Fruit fly (Drosophila melanogaster) whole organism, embryonic: ENCODE measurements around the gene Rai1.

Experiments
- BEAF-32 ChIP-seq: fragments of 200-800 bp; sonication (Bioruptor generic); optimal IDR thresholded peaks from 3 replicates; lab custom pipeline; 2017; ENCODE audit warnings: missing biosample characterization, missing genetic modification characterization, mild to moderate bottlenecking, moderate library complexity, missing genetic modification reagents
- Bdp1 ChIP-seq: fragments of 200-800 bp; sonication (Bioruptor generic); optimal IDR thresholded peaks from 3 replicates; lab custom pipeline; 2016; ENCODE audit warnings: missing biosample characterization, missing genetic modification characterization
- CG10431 ChIP-seq: fragments of 200-800 bp; sonication (Bioruptor generic); optimal IDR thresholded peaks from 3 replicates; lab custom pipeline; 2018; ENCODE audit warnings: missing biosample characterization, mild to moderate bottlenecking, missing genetic modification characterization
- CG10959 ChIP-seq: fragments of 200-800 bp; sonication (Bioruptor generic); IDR thresholded peaks from 2 replicates; pipeline ENCODE4 v1.3.6; 2022; ENCODE audit warnings: missing biosample characterization, missing genetic modification characterization
- CG12104 ChIP-seq: fragments of 200-800 bp; sonication (Bioruptor generic); optimal IDR thresholded peaks from 3 replicates; lab custom pipeline; 2016; ENCODE audit warnings: missing biosample characterization, missing genetic modification characterization
- CG17385 ChIP-seq: fragments of 200-800 bp; sonication (Bioruptor generic); optimal IDR thresholded peaks from 3 replicates; lab custom pipeline; 2018; ENCODE audit warnings: missing biosample characterization, mild to moderate bottlenecking, missing genetic modification characterization
- CG17912 ChIP-seq: fragments of 200-800 bp; sonication (Bioruptor generic); optimal IDR thresholded peaks from 2 replicates; lab custom pipeline; 2018; ENCODE audit warnings: missing biosample characterization, mild to moderate bottlenecking, missing genetic modification characterization
- CG18619 ChIP-seq: fragments of 200-800 bp; sonication (Bioruptor generic); optimal IDR thresholded peaks from 3 replicates; lab custom pipeline; 2017; ENCODE audit warnings: missing biosample characterization, mild to moderate bottlenecking, missing genetic modification characterization
- CG2712 ChIP-seq: fragments of 200-800 bp; optimal IDR thresholded peaks from 3 replicates; lab custom pipeline; 2019; ENCODE audit warnings: missing biosample characterization, mild to moderate bottlenecking, missing genetic modification characterization, moderate library complexity
- CG3163 ChIP-seq: fragments of 200-800 bp; sonication (Bioruptor generic); optimal IDR thresholded peaks from 3 replicates; lab custom pipeline; 2016; ENCODE audit warnings: missing biosample characterization, missing genetic modification characterization
- CG32767 ChIP-seq: fragments of 200-800 bp; sonication (Bioruptor generic); IDR thresholded peaks from 2 replicates; pipeline ENCODE4 v1.3.6; 2022; ENCODE audit warnings: missing biosample characterization, missing genetic modification characterization
- CG32772 ChIP-seq: fragments of 200-800 bp; sonication (Bioruptor generic); IDR thresholded peaks from 2 replicates; pipeline ENCODE4 v1.3.6; 2022; ENCODE audit warnings: missing biosample characterization, missing genetic modification characterization
- CG34376 ChIP-seq: fragments of 200-800 bp; sonication (Bioruptor generic); optimal IDR thresholded peaks from 2 replicates; lab custom pipeline; 2018; ENCODE audit warnings: missing biosample characterization, mild to moderate bottlenecking, missing genetic modification characterization
- CG4424 ChIP-seq: fragments of 200-800 bp; sonication (Bioruptor generic); optimal IDR thresholded peaks from 3 replicates; lab custom pipeline; 2016; ENCODE audit warnings: missing biosample characterization, missing genetic modification characterization
- CG6765 ChIP-seq: fragments of 200-800 bp; sonication (Bioruptor generic); optimal IDR thresholded peaks from 3 replicates; lab custom pipeline; 2017; ENCODE audit warnings: missing biosample characterization, mild to moderate bottlenecking, missing genetic modification characterization
- CG7963 ChIP-seq: fragments of 200-800 bp; sonication (Bioruptor generic); IDR thresholded peaks from 3 replicates; pipeline ENCODE4 v1.3.6; 2022; ENCODE audit warnings: missing biosample characterization, missing genetic modification characterization; ENCODE audit not compliant: partially characterized antibody
- CG7987 ChIP-seq: fragments of 200-800 bp; sonication (Bioruptor generic); optimal IDR thresholded peaks from 2 replicates; lab custom pipeline; 2018; ENCODE audit warnings: missing biosample characterization, mild to moderate bottlenecking, missing genetic modification characterization, moderate library complexity
- CG8290 ChIP-seq, 3 experiments: fragments of 200-800 bp; sonication (Bioruptor generic); optimal IDR thresholded peaks; 2 replicates each; lab custom pipeline; 2016 to 2019; ENCODE audit warnings: missing biosample characterization in 3 of 3, missing genetic modification characterization in 3 of 3, mild to moderate bottlenecking in 2 of 3, moderate library complexity in 1 of 3
- CG8388 ChIP-seq: fragments of 200-800 bp; sonication (Bioruptor generic); optimal IDR thresholded peaks from 2 replicates; lab custom pipeline; 2019; ENCODE audit warnings: missing biosample characterization, mild to moderate bottlenecking, missing genetic modification characterization, moderate library complexity
- CG9876 ChIP-seq: fragments of 200-800 bp; sonication (Bioruptor generic); optimal IDR thresholded peaks from 2 replicates; lab custom pipeline; 2016; ENCODE audit warnings: missing biosample characterization, missing genetic modification characterization
- Dbx ChIP-seq: fragments of 200-800 bp; sonication (Bioruptor generic); IDR thresholded peaks from 3 replicates; pipeline ENCODE4 v1.3.6; 2022; ENCODE audit warnings: missing biosample characterization, missing genetic modification characterization
- Dp ChIP-seq: fragments of 200-800 bp; sonication (Bioruptor generic); optimal IDR thresholded peaks from 2 replicates; lab custom pipeline; 2018; ENCODE audit warnings: missing biosample characterization, mild to moderate bottlenecking, missing genetic modification characterization, moderate library complexity
- Fer1 ChIP-seq: fragments of 200-800 bp; sonication (Bioruptor generic); optimal IDR thresholded peaks from 2 replicates; lab custom pipeline; 2017; ENCODE audit warnings: missing biosample characterization, mild to moderate bottlenecking, missing genetic modification characterization
- Gsc ChIP-seq: fragments of 200-800 bp; sonication (Bioruptor generic); IDR thresholded peaks from 2 replicates; pipeline ENCODE4 v1.3.6; 2022; ENCODE audit warnings: missing biosample characterization, missing genetic modification characterization
- HLHmδ ChIP-seq: fragments of 200-800 bp; sonication (Bioruptor generic); optimal IDR thresholded peaks from 2 replicates; lab custom pipeline; 2018; ENCODE audit warnings: missing biosample characterization, mild to moderate bottlenecking, missing genetic modification characterization, moderate library complexity
- Hey ChIP-seq: fragments of 200-800 bp; sonication (Bioruptor generic); optimal IDR thresholded peaks from 3 replicates; lab custom pipeline; 2018; ENCODE audit warnings: missing biosample characterization, mild to moderate bottlenecking, missing genetic modification characterization
- Rx ChIP-seq: fragments of 200-800 bp; sonication (Bioruptor generic); IDR thresholded peaks from 2 replicates; pipeline ENCODE4 v1.3.6; 2022; ENCODE audit warnings: missing biosample characterization, missing genetic modification characterization
- Sox102F ChIP-seq: fragments of 200-800 bp; sonication (Bioruptor generic); optimal IDR thresholded peaks from 2 replicates; lab custom pipeline; 2018; ENCODE audit warnings: missing biosample characterization, mild to moderate bottlenecking, missing genetic modification characterization, moderate library complexity
- Taf1 ChIP-seq: fragments of 200-800 bp; sonication (Bioruptor generic); IDR thresholded peaks from 2 replicates; pipeline ENCODE4 v1.3.6; 2022; ENCODE audit warnings: missing biosample characterization, missing genetic modification characterization
- Usf ChIP-seq: fragments of 200-800 bp; sonication (Bioruptor generic); optimal IDR thresholded peaks from 2 replicates; lab custom pipeline; 2017; ENCODE audit warnings: missing genotype, missing biosample characterization, missing genetic modification characterization
- ase ChIP-seq: fragments of 200-800 bp; sonication (Bioruptor generic); IDR thresholded peaks from 3 replicates; pipeline ENCODE4 v1.3.6; 2022; ENCODE audit warnings: missing biosample characterization, missing genetic modification characterization
- cato ChIP-seq: fragments of 200-800 bp; sonication (Bioruptor generic); optimal IDR thresholded peaks from 2 replicates; lab custom pipeline; 2016; ENCODE audit warnings: missing biosample characterization, missing genetic modification characterization, borderline replicate concordance
- danr ChIP-seq: fragments of 200-800 bp; sonication (Bioruptor generic); IDR thresholded peaks from 2 replicates; pipeline ENCODE4 v1.3.6; 2022; ENCODE audit warnings: missing biosample characterization, missing genetic modification characterization
- dmrt99B ChIP-seq: fragments of 200-800 bp; sonication (Bioruptor generic); optimal IDR thresholded peaks from 2 replicates; lab custom pipeline; 2018; ENCODE audit warnings: missing biosample characterization, mild to moderate bottlenecking, missing genetic modification characterization, moderate library complexity
- dpn ChIP-seq, 2 experiments: fragments of 200-800 bp; sonication (Bioruptor generic); optimal IDR thresholded peaks; 3 replicates each; lab custom pipeline; 2016; ENCODE audit warnings: missing biosample characterization in 2 of 2, missing genetic modification characterization in 2 of 2
- eyg ChIP-seq: fragments of 200-800 bp; sonication (Bioruptor generic); optimal IDR thresholded peaks from 3 replicates; lab custom pipeline; 2016; ENCODE audit warnings: missing biosample characterization, missing genetic modification characterization
- jumu ChIP-seq: fragments of 200-800 bp; sonication (Bioruptor generic); optimal IDR thresholded peaks from 3 replicates; lab custom pipeline; 2016; ENCODE audit warnings: missing biosample characterization, missing genetic modification characterization
- lov ChIP-seq, 2 experiments: fragments of 200-800 bp in 1 of 2; fragments of >200 bp in 1 of 2; sonication (Bioruptor generic) in 1 of 2; IDR thresholded peaks in 1 of 2; optimal IDR thresholded peaks in 1 of 2; 2 replicates in 1 of 2; 3 replicates in 1 of 2; pipeline versions ENCODE4 v1.3.6 to Lab custom; 2017 to 2022; ENCODE audit warnings: missing biosample characterization in 1 of 2, missing genetic modification characterization in 1 of 2
- mirr ChIP-seq: fragments of 200-800 bp; sonication (Bioruptor generic); optimal IDR thresholded peaks from 3 replicates; lab custom pipeline; 2018; ENCODE audit warnings: missing biosample characterization, mild to moderate bottlenecking, missing genetic modification characterization
- nerfin-2 ChIP-seq: fragments of 200-800 bp; sonication (Bioruptor generic); IDR thresholded peaks from 2 replicates; pipeline ENCODE4 v1.3.6; 2022; ENCODE audit warnings: missing biosample characterization, missing genetic modification characterization; ENCODE audit not compliant: partially characterized antibody
- oc ChIP-seq: fragments of 200-800 bp; sonication (Bioruptor generic); optimal IDR thresholded peaks from 2 replicates; lab custom pipeline; 2018; ENCODE audit warnings: missing biosample characterization, mild to moderate bottlenecking, missing genetic modification characterization, moderate library complexity
- row ChIP-seq: fragments of 200-800 bp; sonication (Bioruptor generic); IDR thresholded peaks from 3 replicates; pipeline ENCODE4 v1.3.6; 2022; ENCODE audit warnings: missing biosample characterization, missing genetic modification characterization
- sc ChIP-seq, 3 experiments: fragments of >200 bp in 2 of 3; fragments of 200-800 bp in 1 of 3; sonication (Bioruptor generic) in 1 of 3; optimal IDR thresholded peaks; 2 replicates in 2 of 3; 3 replicates in 1 of 3; lab custom pipeline; 2017; ENCODE audit warnings: mild to moderate bottlenecking in 1 of 3, missing biosample characterization in 1 of 3, missing genetic modification characterization in 1 of 3, missing genetic modification reagents in 1 of 3
- seq ChIP-seq: fragments of 200-800 bp; sonication (Bioruptor generic); IDR thresholded peaks from 2 replicates; pipeline ENCODE4 v1.3.6; 2022; ENCODE audit warnings: missing biosample characterization, missing genetic modification characterization
- stc ChIP-seq: fragments of 200-800 bp; sonication (Bioruptor generic); IDR thresholded peaks from 2 replicates; pipeline ENCODE4 v1.3.6; 2022; ENCODE audit warnings: missing biosample characterization, missing genetic modification characterization
- tio ChIP-seq: fragments of 200-800 bp; sonication (Bioruptor generic); optimal IDR thresholded peaks from 2 replicates; lab custom pipeline; 2017; ENCODE audit warnings: missing biosample characterization, missing genetic modification characterization, inconsistent platforms
- twi ChIP-seq: fragments of 200-800 bp; optimal IDR thresholded peaks from 2 replicates; lab custom pipeline; 2019; ENCODE audit warnings: missing biosample characterization, mild to moderate bottlenecking, missing genetic modification characterization, moderate library complexity
- vfl ChIP-seq: fragments of 200-800 bp; sonication (Bioruptor generic); optimal IDR thresholded peaks from 2 replicates; lab custom pipeline; 2016; ENCODE audit warnings: missing biosample characterization, missing genetic modification characterization
- vvl ChIP-seq: fragments of 200-800 bp; sonication (Bioruptor generic); IDR thresholded peaks from 2 replicates; pipeline ENCODE4 v1.3.6; 2022; ENCODE audit warnings: missing biosample characterization, missing genetic modification characterization

The Rai1 gene

dm6 chrX:16833097-16833496, 30.0 kb upstream of the Rai1 start (continued):
- TF ChIP-seq Gsc (GFP tag; lab: Robert Waterston, UW) (peak; percentile 36; the same call in 1 of the 2 replicates), CG7963 (no peak), Hey (tag; lab: Kevin White, UChicago) (no peak), eyg (peak; percentile 39), nerfin-2 (GFP tag; lab: Robert Waterston, UW) (no peak), CG17912 (GFP tag; lab: Kevin White, UChicago) (peak; percentile 40), jumu (GFP tag; lab: Kevin White, UChicago) (peak; percentile 56), danr (GFP tag; lab: Robert Waterston, UW) (peak; percentile 36; the same call in 1 of the 2 replicates), cato (GFP tag; lab: Kevin White, UChicago) (peak; percentile 59), Fer1 (GFP tag; lab: Kevin White, UChicago) (peak; percentile 57), Bdp1 (peak; percentile 27), Dp (GFP tag; lab: Kevin White, UChicago) (no peak), ase (peak; percentile 51; the same call in 1 of the 3 replicates), row (GFP tag; lab: Robert Waterston, UW) (peak; percentile 78), Dbx (GFP tag; lab: Robert Waterston, UW) (no peak), tio (GFP tag; lab: Kevin White, UChicago) (peak; percentile 59), CG7987 (GFP tag; lab: Kevin White, UChicago) (no peak), CG32767 (0 out of 2 replicates have a peak, but pooled peaks have one; percentile 41), CG32772 (GFP tag; lab: Robert Waterston, UW) (peak; percentile 71), dmrt99B (peak; percentile 88), mirr (GFP tag; lab: Kevin White, UChicago) (no peak), CG10959 (GFP tag; lab: Robert Waterston, UW) (peak; percentile 59; the same call in 1 of the 2 replicates), CG6765 (no peak), stc (GFP tag; lab: Robert Waterston, UW) (peak; percentile 76), CG8388 (GFP tag; lab: Kevin White, UChicago) (peak; percentile 81), CG17385 (peak; percentile 70), CG18619 (GFP tag; lab: Kevin White, UChicago) (peak; percentile 50), BEAF-32 (GFP tag; lab: Kevin White, UChicago) (no peak), CG12104 (GFP tag; lab: Kevin White, UChicago) (peak; percentile 30), HLHmδ (GFP tag; lab: Kevin White, UChicago) (no peak), CG9876 (GFP tag; lab: Kevin White, UChicago) (no peak), vvl (GFP tag; lab: Robert Waterston, UW) (peak; percentile 87), CG2712 (tag; lab: Kevin White, UChicago) (peak; percentile 80), twi (tag; lab: Kevin White, UChicago) (peak; percentile 52), dpn (GFP tag; optimal IDR thresholded peaks at IDR 0.05; lab: Kevin White, UChicago) (peak; percentile 65 to 78), CG4424 (peak; percentile 79), oc (tag; lab: Kevin White, UChicago) (peak; percentile 83), Sox102F (GFP tag; lab: Kevin White, UChicago) (peak; percentile 87), CG3163 (GFP tag; lab: Kevin White, UChicago) (peak; percentile 2), CG10431 (GFP tag; lab: Kevin White, UChicago) (no peak), Usf (GFP tag; lab: Kevin White, UChicago) (no peak), vfl (GFP tag; lab: Kevin White, UChicago) (no peak), seq (GFP tag; lab: Robert Waterston, UW) (no peak), Rx (GFP tag; lab: Robert Waterston, UW) (peak; percentile 60), Taf1 (GFP tag; lab: Robert Waterston, UW) (no peak), CG8290 (GFP tag; optimal IDR thresholded peaks at IDR 0.05; lab: Kevin White, UChicago) (peak; percentile 64), CG8290 (tag; optimal IDR thresholded peaks at IDR 0.05; lab: Kevin White, UChicago) (peak in 1 of 2 experiments; percentile 86), lov (optimal IDR thresholded peaks at IDR 0.05; lab: Kevin White, UChicago) (no peak), lov (GFP tag; IDR thresholded peaks at IDR 0.05; lab: Robert Waterston, UW) (peak; percentile 67; the same call in 2 of the 3 replicates), sc (optimal IDR thresholded peaks at IDR 0.05; lab: Kevin White, UChicago) (no peak), sc (GFP tag; optimal IDR thresholded peaks at IDR 0.05; lab: Kevin White, UChicago) (peak; percentile 68), CG34376 (GFP tag; lab: Kevin White, UChicago) (no peak)
